Worm (Caenorhabditis elegans) whole organism, L4/young adult: ENCODE measurements around the gene wip-1.

Experiments used
- dao-5 ChIP-seq: sonication (generic microtip); optimal IDR thresholded peaks from 2 replicates; lab custom pipeline; 2016; ENCODE audit warnings: missing genotype, missing genetic modification characterization, moderate library complexity, missing compliant biosample characterization
- him-1 ChIP-seq: sonication (generic microtip); optimal IDR thresholded peaks from 2 replicates; lab custom pipeline; 2016; ENCODE audit warnings: missing genotype, missing genetic modification reagents, missing genetic modification characterization, missing compliant biosample characterization

ce11 chrIII:5004621-5005020 lies 13.8 kb upstream of the wip-1 start, which contains the start of gene R144.6:
- no peak for TF ChIP-seq dao-5 (tag; lab: Kevin White, UChicago)
- TF ChIP-seq him-1 (tag; lab: Kevin White, UChicago) = no peak
